Fruit fly (Drosophila melanogaster) whole organism, embryonic: ENCODE measurements around the gene Tim17a2.
A peak's percentile ranks its signal among the peaks of the same experiment; 100 is the strongest.

Experiments used
- Ada2b ChIP-seq: fragments of 200-800 bp; sonication (Bioruptor generic); IDR thresholded peaks from 2 replicates; pipeline ENCODE4 v1.3.6; 2022; ENCODE audit warnings: missing biosample characterization, missing genetic modification characterization
- Awh ChIP-seq: fragments of 200-800 bp; sonication (Bioruptor generic); IDR thresholded peaks from 2 replicates; pipeline ENCODE4, ENCODE4 v1.3.6; 2022; ENCODE audit warnings: missing biosample characterization, missing genetic modification characterization
- Bdp1 ChIP-seq: fragments of 200-800 bp; sonication (Bioruptor generic); optimal IDR thresholded peaks from 3 replicates; lab custom pipeline; 2016; ENCODE audit warnings: missing biosample characterization, missing genetic modification characterization
- CG10565 ChIP-seq: fragments of 200-800 bp; sonication (Bioruptor generic); optimal IDR thresholded peaks from 3 replicates; lab custom pipeline; 2016; ENCODE audit warnings: missing biosample characterization, mild to moderate bottlenecking, missing genetic modification characterization
- CG11695 ChIP-seq: fragments of 200-800 bp; sonication (Bioruptor generic); IDR thresholded peaks from 3 replicates; pipeline ENCODE4 v1.3.6; 2022; ENCODE audit warnings: missing biosample characterization, missing genetic modification characterization
- CG12071 ChIP-seq: fragments of 200-800 bp; sonication (Bioruptor generic); optimal IDR thresholded peaks from 3 replicates; lab custom pipeline; 2018; ENCODE audit warnings: missing biosample characterization, mild to moderate bottlenecking, missing genetic modification characterization
- CG12155 ChIP-seq: fragments of 200-800 bp; sonication (Bioruptor generic); optimal IDR thresholded peaks from 3 replicates; lab custom pipeline; 2016; ENCODE audit warnings: missing biosample characterization, missing genetic modification characterization
- CG12769 ChIP-seq: fragments of 200-800 bp; sonication (Bioruptor generic); optimal IDR thresholded peaks from 2 replicates; lab custom pipeline; 2019; ENCODE audit warnings: missing biosample characterization, mild to moderate bottlenecking, missing genetic modification characterization, moderate library complexity
- CG14860 ChIP-seq: fragments of 200-800 bp; sonication (Bioruptor generic); IDR thresholded peaks from 3 replicates; pipeline ENCODE4 v1.3.6; 2022; ENCODE audit warnings: missing biosample characterization, missing genetic modification characterization; ENCODE audit not compliant: partially characterized antibody
- CG17385 ChIP-seq: fragments of 200-800 bp; sonication (Bioruptor generic); optimal IDR thresholded peaks from 3 replicates; lab custom pipeline; 2018; ENCODE audit warnings: missing biosample characterization, mild to moderate bottlenecking, missing genetic modification characterization
- CG17912 ChIP-seq: fragments of 200-800 bp; sonication (Bioruptor generic); optimal IDR thresholded peaks from 2 replicates; lab custom pipeline; 2018; ENCODE audit warnings: missing biosample characterization, mild to moderate bottlenecking, missing genetic modification characterization
- CG1832 ChIP-seq: fragments of 200-800 bp; sonication (Bioruptor generic); optimal IDR thresholded peaks from 2 replicates; lab custom pipeline; 2017; ENCODE audit warnings: missing biosample characterization, mild to moderate bottlenecking, missing genetic modification characterization, inconsistent platforms
- CG18619 ChIP-seq: fragments of 200-800 bp; sonication (Bioruptor generic); optimal IDR thresholded peaks from 3 replicates; lab custom pipeline; 2017; ENCODE audit warnings: missing biosample characterization, mild to moderate bottlenecking, missing genetic modification characterization
- CG2678 ChIP-seq: fragments of 200-800 bp; sonication (Bioruptor generic); optimal IDR thresholded peaks from 3 replicates; lab custom pipeline; 2019; ENCODE audit warnings: missing biosample characterization, mild to moderate bottlenecking, missing genetic modification characterization, moderate library complexity
- CG2712 ChIP-seq: fragments of 200-800 bp; optimal IDR thresholded peaks from 3 replicates; lab custom pipeline; 2019; ENCODE audit warnings: missing biosample characterization, mild to moderate bottlenecking, missing genetic modification characterization, moderate library complexity
- CG33213 ChIP-seq: fragments of 200-800 bp; sonication (Bioruptor generic); optimal IDR thresholded peaks from 3 replicates; lab custom pipeline; 2016; ENCODE audit warnings: missing biosample characterization, missing genetic modification characterization
- CG3407 ChIP-seq: fragments of 200-800 bp; sonication (Bioruptor generic); optimal IDR thresholded peaks from 2 replicates; lab custom pipeline; 2018; ENCODE audit warnings: missing biosample characterization, mild to moderate bottlenecking, missing genetic modification characterization
- CG4617 ChIP-seq: fragments of 200-800 bp; sonication (Bioruptor generic); optimal IDR thresholded peaks from 3 replicates; lab custom pipeline; 2016; ENCODE audit warnings: missing biosample characterization, missing genetic modification characterization, borderline replicate concordance
- CG6175 ChIP-seq: fragments of 200-800 bp; sonication (Bioruptor generic); IDR thresholded peaks from 3 replicates; pipeline ENCODE4 v1.3.6; 2022; ENCODE audit warnings: missing biosample characterization, missing genetic modification characterization
- CG7987 ChIP-seq: fragments of 200-800 bp; sonication (Bioruptor generic); optimal IDR thresholded peaks from 2 replicates; lab custom pipeline; 2018; ENCODE audit warnings: missing biosample characterization, mild to moderate bottlenecking, missing genetic modification characterization, moderate library complexity
- CG8924 ChIP-seq: fragments of 200-800 bp; optimal IDR thresholded peaks from 3 replicates; lab custom pipeline; 2019; ENCODE audit warnings: missing biosample characterization, mild to moderate bottlenecking, missing genetic modification characterization, moderate library complexity
- CG9797 ChIP-seq: fragments of 200-800 bp; sonication (Bioruptor generic); optimal IDR thresholded peaks from 3 replicates; lab custom pipeline; 2018; ENCODE audit warnings: missing biosample characterization, mild to moderate bottlenecking, missing genetic modification characterization
- Drgx ChIP-seq: fragments of 200-800 bp; sonication (Bioruptor generic); IDR thresholded peaks from 2 replicates; pipeline ENCODE4 v1.3.6; 2022; ENCODE audit warnings: missing biosample characterization, missing genetic modification characterization
- Fer1 ChIP-seq: fragments of 200-800 bp; sonication (Bioruptor generic); optimal IDR thresholded peaks from 2 replicates; lab custom pipeline; 2017; ENCODE audit warnings: missing biosample characterization, mild to moderate bottlenecking, missing genetic modification characterization
- Fer3 ChIP-seq: fragments of 200-800 bp; sonication (Bioruptor generic); optimal IDR thresholded peaks from 2 replicates; lab custom pipeline; 2018; ENCODE audit warnings: missing biosample characterization, mild to moderate bottlenecking, missing genetic modification characterization, moderate library complexity
- HLH4C ChIP-seq: fragments of 200-800 bp; sonication (Bioruptor generic); IDR thresholded peaks from 3 replicates; pipeline ENCODE4 v1.3.6; 2022; ENCODE audit warnings: missing biosample characterization, missing genetic modification characterization; ENCODE audit not compliant: partially characterized antibody
- Oli ChIP-seq: fragments of 200-800 bp; sonication (Bioruptor generic); optimal IDR thresholded peaks from 2 replicates; lab custom pipeline; 2018; ENCODE audit warnings: missing biosample characterization, mild to moderate bottlenecking, missing genetic modification characterization, moderate library complexity
- al ChIP-seq: fragments of 200-800 bp; sonication (Bioruptor generic); IDR thresholded peaks from 2 replicates; pipeline ENCODE4 v1.3.6; 2022; ENCODE audit warnings: missing biosample characterization, missing genetic modification characterization
- bab2 ChIP-seq: fragments of 200-800 bp; sonication (Bioruptor generic); optimal IDR thresholded peaks from 2 replicates; lab custom pipeline; 2016; ENCODE audit warnings: missing biosample characterization, missing genetic modification characterization
- chn ChIP-seq: fragments of 200-800 bp; sonication (Bioruptor generic); optimal IDR thresholded peaks from 2 replicates; lab custom pipeline; 2016; ENCODE audit warnings: missing biosample characterization, missing genetic modification characterization
- corto ChIP-seq: fragments of 200-800 bp; sonication (Bioruptor generic); optimal IDR thresholded peaks from 2 replicates; lab custom pipeline; 2016; ENCODE audit warnings: missing biosample characterization, mild to moderate bottlenecking, missing genetic modification characterization, moderate library complexity
- gfzf ChIP-seq: fragments of 200-800 bp; sonication (Bioruptor generic); optimal IDR thresholded peaks from 2 replicates; lab custom pipeline; 2016; ENCODE audit warnings: missing biosample characterization, mild to moderate bottlenecking, missing genetic modification characterization, moderate library complexity
- gro ChIP-seq: fragments of 200-800 bp; sonication (Bioruptor generic); optimal IDR thresholded peaks from 2 replicates; lab custom pipeline; 2016; ENCODE audit warnings: missing biosample characterization, missing genetic modification characterization
- h ChIP-seq: fragments of >200 bp; optimal IDR thresholded peaks from 2 replicates; lab custom pipeline; 2017
- hbn ChIP-seq: fragments of 200-800 bp; sonication (Bioruptor generic); IDR thresholded peaks from 2 replicates; pipeline ENCODE4 v1.3.6; 2022; ENCODE audit warnings: missing biosample characterization, missing genetic modification characterization; ENCODE audit not compliant: partially characterized antibody
- ken ChIP-seq: fragments of 200-800 bp; sonication (Bioruptor generic); IDR thresholded peaks from 3 replicates; pipeline ENCODE4 v1.3.6; 2022; ENCODE audit warnings: missing biosample characterization, missing genetic modification characterization
- lab ChIP-seq: fragments of 200-800 bp; sonication (Bioruptor generic); optimal IDR thresholded peaks from 3 replicates; lab custom pipeline; 2017; ENCODE audit warnings: missing biosample characterization, missing genetic modification characterization, mild to moderate bottlenecking, moderate library complexity, missing genetic modification reagents
- lov ChIP-seq, 2 experiments: fragments of 200-800 bp in 1 of 2; fragments of >200 bp in 1 of 2; sonication (Bioruptor generic) in 1 of 2; IDR thresholded peaks in 1 of 2; optimal IDR thresholded peaks in 1 of 2; 2 replicates in 1 of 2; 3 replicates in 1 of 2; pipeline versions ENCODE4 v1.3.6 to Lab custom; 2017 to 2022; ENCODE audit warnings: missing biosample characterization in 1 of 2, missing genetic modification characterization in 1 of 2
- nau ChIP-seq: fragments of 200-800 bp; sonication (Bioruptor generic); optimal IDR thresholded peaks from 3 replicates; lab custom pipeline; 2017; ENCODE audit warnings: missing biosample characterization, mild to moderate bottlenecking, missing genetic modification characterization, missing genetic modification reagents
- nerfin-1 ChIP-seq: fragments of 200-800 bp; sonication (Bioruptor generic); optimal IDR thresholded peaks from 3 replicates; lab custom pipeline; 2019; ENCODE audit warnings: missing biosample characterization, mild to moderate bottlenecking, missing genetic modification characterization, moderate library complexity
- pita ChIP-seq: fragments of 200-800 bp; sonication (Bioruptor generic); optimal IDR thresholded peaks from 2 replicates; lab custom pipeline; 2017; ENCODE audit warnings: missing biosample characterization, mild to moderate bottlenecking, missing genetic modification characterization
- pzg ChIP-seq: fragments of 200-800 bp; sonication (Bioruptor generic); optimal IDR thresholded peaks from 3 replicates; lab custom pipeline; 2018; ENCODE audit warnings: missing biosample characterization, mild to moderate bottlenecking, missing genetic modification characterization, moderate library complexity
- sc ChIP-seq, 3 experiments: fragments of >200 bp in 2 of 3; fragments of 200-800 bp in 1 of 3; sonication (Bioruptor generic) in 1 of 3; optimal IDR thresholded peaks; 2 replicates in 2 of 3; 3 replicates in 1 of 3; lab custom pipeline; 2017; ENCODE audit warnings: mild to moderate bottlenecking in 1 of 3, missing biosample characterization in 1 of 3, missing genetic modification characterization in 1 of 3, missing genetic modification reagents in 1 of 3
- sisA ChIP-seq: fragments of 200-800 bp; sonication (Bioruptor generic); IDR thresholded peaks from 2 replicates; pipeline ENCODE4 v1.3.6; 2022; ENCODE audit warnings: missing biosample characterization, missing genetic modification characterization
- stwl ChIP-seq: fragments of 200-800 bp; sonication (Bioruptor generic); optimal IDR thresholded peaks from 3 replicates; lab custom pipeline; 2018; ENCODE audit warnings: missing biosample characterization, mild to moderate bottlenecking, missing genetic modification characterization, moderate library complexity
- vfl ChIP-seq: fragments of 200-800 bp; sonication (Bioruptor generic); optimal IDR thresholded peaks from 2 replicates; lab custom pipeline; 2016; ENCODE audit warnings: missing biosample characterization, missing genetic modification characterization
- wdn ChIP-seq: fragments of 200-800 bp; sonication (Bioruptor generic); IDR thresholded peaks from 2 replicates; pipeline ENCODE4 v1.3.6; 2022; ENCODE audit warnings: missing biosample characterization, missing genetic modification characterization
- zfh2 ChIP-seq: fragments of 200-800 bp; sonication (Bioruptor generic); optimal IDR thresholded peaks from 2 replicates; lab custom pipeline; 2016; ENCODE audit warnings: missing biosample characterization, missing genetic modification characterization

Tim17a2 gene

DNA sequence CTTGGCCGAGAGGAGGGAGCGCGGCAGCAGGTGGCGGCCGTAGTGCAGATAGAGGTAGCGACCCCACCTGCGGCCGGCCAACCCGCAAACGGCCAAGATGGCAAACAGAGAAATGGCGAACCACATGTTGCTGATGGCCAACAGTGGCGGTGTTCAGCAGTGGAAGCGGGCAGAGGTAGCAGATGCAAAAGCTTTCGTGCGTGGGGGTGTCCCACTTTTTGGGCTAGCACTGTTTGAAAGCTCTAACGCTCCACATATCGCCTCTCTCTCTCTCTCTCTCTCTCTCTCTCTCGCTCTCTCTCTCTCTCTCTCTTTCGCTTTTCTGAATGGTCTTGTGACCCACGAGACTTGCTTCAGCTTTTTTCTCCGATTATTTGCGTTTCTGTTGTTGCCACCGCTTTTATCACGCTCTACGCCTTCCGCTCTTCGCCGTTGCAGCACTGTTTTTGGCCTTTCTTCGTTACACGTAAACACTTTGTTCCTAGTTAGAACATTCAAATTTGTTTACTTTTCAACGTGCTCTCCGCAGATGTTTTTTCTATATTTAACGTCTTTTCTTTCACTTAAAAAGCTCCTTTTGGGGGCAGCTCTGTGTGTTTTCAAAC, 20.4 kb upstream of the Tim17a2 start (continued):
- TF ChIP-seq CG9797 (GFP tag; lab: Kevin White, UChicago) (no peak), pita (no peak), CG11695 (GFP tag; lab: Robert Waterston, UW) (no peak), lov (optimal IDR thresholded peaks at IDR 0.05; lab: Kevin White, UChicago) (no peak), lov (GFP tag; IDR thresholded peaks at IDR 0.05; lab: Robert Waterston, UW) (no peak), CG33213 (GFP tag; lab: Kevin White, UChicago) (no peak), CG12155 (GFP tag; lab: Kevin White, UChicago) (no peak), CG12769 (tag; lab: Kevin White, UChicago) (no peak), al (GFP tag; lab: Robert Waterston, UW) (peak; percentile 12; the same call in 1 of the 2 replicates), CG3407 (no peak), CG17912 (no peak), sc (optimal IDR thresholded peaks at IDR 0.05; lab: Kevin White, UChicago) (no peak), sc (GFP tag; optimal IDR thresholded peaks at IDR 0.05; lab: Kevin White, UChicago) (no peak), Fer1 (GFP tag; lab: Kevin White, UChicago) (no peak), stwl (tag; lab: Kevin White, UChicago) (no peak), Oli (no peak), Fer3 (tag; lab: Kevin White, UChicago) (no peak), wdn (GFP tag; lab: Robert Waterston, UW) (0 out of 2 replicates have a peak, but pooled peaks have one; percentile 34), CG2712 (no peak), nerfin-1 (no peak), CG7987 (no peak), CG12071 (GFP tag; lab: Kevin White, UChicago) (no peak), Bdp1 (peak; percentile 3), nau (no peak), chn (GFP tag; lab: Kevin White, UChicago) (no peak), CG14860 (no peak), vfl (GFP tag; lab: Kevin White, UChicago) (no peak), Drgx (peak; percentile 50; the same call in 1 of the 2 replicates), gro (GFP tag; lab: Kevin White, UChicago) (no peak), corto (GFP tag; lab: Kevin White, UChicago) (no peak), Awh (GFP tag; lab: Robert Waterston, UW) (no peak), zfh2 (peak; percentile 12), CG8924 (no peak), HLH4C (GFP tag; lab: Robert Waterston, UW) (peak; percentile 44; the same call in 1 of the 3 replicates), CG2678 (tag; lab: Kevin White, UChicago) (no peak), sisA (GFP tag; lab: Robert Waterston, UW) (peak; percentile 32; the same call in 1 of the 2 replicates), CG10565 (GFP tag; lab: Kevin White, UChicago) (no peak), CG1832 (peak; percentile 70), hbn (GFP tag; lab: Robert Waterston, UW) (no peak; the same call in 1 of the 2 replicates), lab (GFP tag; lab: Kevin White, UChicago) (peak; percentile 52), CG18619 (GFP tag; lab: Kevin White, UChicago) (no peak), Ada2b (GFP tag; lab: Robert Waterston, UW) (no peak), CG17385 (GFP tag; lab: Kevin White, UChicago) (no peak), gfzf (GFP tag; lab: Kevin White, UChicago) (no peak), CG6175 (0 out of 3 replicates have a peak, but pooled peaks have one; percentile 20), CG4617 (GFP tag; lab: Kevin White, UChicago) (no peak), ken (GFP tag; lab: Robert Waterston, UW) (no peak), h (lab: Kevin White, UChicago) (no peak), pzg (GFP tag; lab: Kevin White, UChicago) (no peak), bab2 (GFP tag; lab: Kevin White, UChicago) (no peak)
